Worm (Caenorhabditis elegans) whole organism, early embryonic: ENCODE results near the gene bath-42.

ENCODE experiments used
- B0310.2 ChIP-seq: sonication (generic microtip); optimal IDR thresholded peaks from 2 replicates; lab custom pipeline; 2016; ENCODE audit warnings: mild to moderate bottlenecking, missing genetic modification characterization, missing compliant biosample characterization
- F13C5.2 ChIP-seq: sonication (generic microtip); optimal IDR thresholded peaks from 2 replicates; lab custom pipeline; 2017; ENCODE audit warnings: mild to moderate bottlenecking, missing genetic modification characterization, inconsistent platforms, missing compliant biosample characterization
- aly-1 ChIP-seq: sonication (generic microtip); optimal IDR thresholded peaks from 2 replicates; lab custom pipeline; 2016; ENCODE audit warnings: missing genetic modification characterization, missing compliant biosample characterization
- ama-1 ChIP-seq: fragments of 150-350 bp; optimal IDR thresholded peaks from 2 replicates; lab custom pipeline; 2014
- ceh-13 ChIP-seq: fragments of 200-800 bp; sonication (Bioruptor generic); optimal IDR thresholded peaks from 2 replicates; lab custom pipeline; 2018; ENCODE audit warnings: mild to moderate bottlenecking, missing genetic modification characterization, missing compliant biosample characterization
- ceh-36 ChIP-seq: sonication (generic microtip); optimal IDR thresholded peaks from 2 replicates; lab custom pipeline; 2016; ENCODE audit warnings: missing genetic modification characterization, inconsistent platforms, missing compliant biosample characterization
- ets-7 ChIP-seq: sonication (generic microtip); optimal IDR thresholded peaks from 2 replicates; lab custom pipeline; 2016; ENCODE audit warnings: missing genotype, missing genetic modification characterization, missing compliant biosample characterization
- flt-1 ChIP-seq: fragments of 200-800 bp; sonication (Bioruptor generic); IDR thresholded peaks from 2 replicates; pipeline ENCODE4 v1.3.6; 2022; ENCODE audit warnings: missing genetic modification characterization, missing compliant biosample characterization
- hmbx-1 ChIP-seq: sonication (generic microtip); optimal IDR thresholded peaks from 2 replicates; lab custom pipeline; 2016; ENCODE audit warnings: mild to moderate bottlenecking, missing genetic modification characterization, missing compliant biosample characterization
- hmg-4 ChIP-seq: fragments of 200-800 bp; sonication (Bioruptor generic); optimal IDR thresholded peaks from 2 replicates; lab custom pipeline; 2018; ENCODE audit warnings: mild to moderate bottlenecking, missing genetic modification characterization, missing compliant biosample characterization
- hnd-1 ChIP-seq: sonication (generic microtip); optimal IDR thresholded peaks from 2 replicates; lab custom pipeline; 2016; ENCODE audit warnings: missing genetic modification characterization, missing compliant biosample characterization
- pes-1 ChIP-seq: fragments of 200-800 bp; sonication (Bioruptor generic); IDR thresholded peaks from 2 replicates; pipeline ENCODE4 v1.3.6; 2022; ENCODE audit warnings: missing genetic modification reagents, missing genetic modification characterization, missing compliant biosample characterization
- scrt-1 ChIP-seq: fragments of 200-800 bp; sonication (Bioruptor generic); IDR thresholded peaks from 2 replicates; pipeline ENCODE4 v1.3.6; 2022; ENCODE audit warnings: missing genetic modification characterization, missing compliant biosample characterization
- sea-1 ChIP-seq: fragments of 200-800 bp; sonication (Bioruptor generic); conservative IDR thresholded peaks from 2 replicates; pipeline ENCODE4 v1.3.6; 2022; ENCODE audit warnings: missing genetic modification characterization, missing compliant biosample characterization
- tbx-11 ChIP-seq: fragments of 200-800 bp; sonication (Bioruptor generic); IDR thresholded peaks from 2 replicates; pipeline ENCODE4 v1.3.6; 2022; ENCODE audit warnings: missing genetic modification characterization, missing compliant biosample characterization
- tbx-37 ChIP-seq: fragments of 200-800 bp; sonication (Bioruptor generic); conservative IDR thresholded peaks from 2 replicates; pipeline ENCODE4 v1.3.6; 2022; ENCODE audit warnings: missing genetic modification reagents, missing genetic modification characterization, missing compliant biosample characterization
- tra-4 ChIP-seq: sonication (generic microtip); optimal IDR thresholded peaks from 2 replicates; lab custom pipeline; 2017; ENCODE audit warnings: missing genetic modification characterization, missing compliant biosample characterization

bath-42 gene

DNA sequence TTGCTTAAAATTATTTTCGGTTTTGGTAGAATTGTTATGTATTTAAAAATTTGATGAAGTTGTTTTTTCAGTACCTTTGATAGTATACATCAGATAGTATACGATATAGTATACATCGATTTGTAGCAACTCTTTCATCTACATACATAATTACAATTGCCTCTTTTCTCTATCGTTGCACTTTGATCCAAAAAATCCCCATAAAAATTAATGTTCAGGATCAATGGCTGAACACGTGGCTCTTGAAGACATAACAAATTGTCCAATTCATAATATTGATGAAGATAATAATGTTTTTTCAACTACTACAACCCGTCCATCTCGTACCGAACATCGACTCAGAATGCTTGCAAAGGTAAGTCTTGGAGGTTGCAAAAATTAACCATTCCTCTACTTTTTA is 14.4 kb downstream of the bath-42 start, which contains the start of gene D2007.2:
Gene D2007.2 (plus strand): TSS at position 213 of the 400 bp plus-strand sequence.
- TF ChIP-seq hnd-1 = no peak
- TF ChIP-seq tbx-11 = no peak
- no peak for TF ChIP-seq ceh-36 (tag; lab: Kevin White, UChicago)
- no peak for TF ChIP-seq ama-1 (lab: Kevin White, UChicago)
- no peak for TF ChIP-seq hmg-4 (GFP tag; lab: Kevin White, UChicago)
- TF ChIP-seq tra-4 (tag; lab: Kevin White, UChicago) = no peak
- TF ChIP-seq B0310.2 = no peak
- TF ChIP-seq ceh-13 = no peak
- no peak for TF ChIP-seq scrt-1 (GFP tag; lab: Robert Waterston, UW)
- TF ChIP-seq ets-7 = no peak
- TF ChIP-seq sea-1 (GFP tag; lab: Robert Waterston, UW) = no peak
- TF ChIP-seq F13C5.2 (tag; lab: Kevin White, UChicago) = no peak
- TF ChIP-seq aly-1 = no peak
- TF ChIP-seq flt-1 (GFP tag; lab: Robert Waterston, UW) = no peak
- no peak for TF ChIP-seq hmbx-1 (tag; lab: Kevin White, UChicago)

DNA sequence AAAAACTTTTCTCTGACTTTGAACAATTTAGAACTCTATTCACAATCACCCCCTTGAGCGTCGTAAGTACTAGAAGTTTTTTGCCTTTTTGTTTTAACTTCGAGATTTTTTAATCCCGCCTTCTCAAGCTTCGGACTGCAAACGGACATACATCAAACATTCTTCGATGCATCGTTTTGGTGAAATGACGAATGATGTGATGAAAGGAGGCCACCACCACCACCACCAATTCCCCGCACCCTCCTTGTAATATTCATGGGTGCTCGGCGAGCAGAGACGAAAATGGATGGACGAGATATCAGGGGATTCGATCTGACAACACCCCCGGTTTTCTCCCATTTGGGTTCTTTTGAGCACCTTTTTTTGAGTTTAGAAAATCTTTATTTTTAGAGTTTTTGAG is 17.2 kb downstream of the bath-42 start:
- no peak for TF ChIP-seq B0310.2
- no peak for TF ChIP-seq flt-1 (GFP tag; lab: Robert Waterston, UW)
- TF ChIP-seq hnd-1 = no peak
- no peak for TF ChIP-seq tbx-11
- TF ChIP-seq ceh-36 (tag; lab: Kevin White, UChicago) = no peak
- no peak for TF ChIP-seq scrt-1 (GFP tag; lab: Robert Waterston, UW)
- no peak for TF ChIP-seq ama-1 (lab: Kevin White, UChicago)
- TF ChIP-seq F13C5.2 (tag; lab: Kevin White, UChicago) = no peak
- no peak for TF ChIP-seq tra-4 (tag; lab: Kevin White, UChicago)
- TF ChIP-seq aly-1 = no peak
- no peak for TF ChIP-seq ets-7
- no peak for TF ChIP-seq pes-1 (GFP tag; lab: Robert Waterston, UW)
- TF ChIP-seq hmbx-1 (tag; lab: Kevin White, UChicago) = no peak
- no peak for TF ChIP-seq tbx-37
- TF ChIP-seq sea-1 (GFP tag; lab: Robert Waterston, UW) = no peak
- TF ChIP-seq hmg-4 (GFP tag; lab: Kevin White, UChicago) = no peak
- TF ChIP-seq ceh-13 = no peak

DNA sequence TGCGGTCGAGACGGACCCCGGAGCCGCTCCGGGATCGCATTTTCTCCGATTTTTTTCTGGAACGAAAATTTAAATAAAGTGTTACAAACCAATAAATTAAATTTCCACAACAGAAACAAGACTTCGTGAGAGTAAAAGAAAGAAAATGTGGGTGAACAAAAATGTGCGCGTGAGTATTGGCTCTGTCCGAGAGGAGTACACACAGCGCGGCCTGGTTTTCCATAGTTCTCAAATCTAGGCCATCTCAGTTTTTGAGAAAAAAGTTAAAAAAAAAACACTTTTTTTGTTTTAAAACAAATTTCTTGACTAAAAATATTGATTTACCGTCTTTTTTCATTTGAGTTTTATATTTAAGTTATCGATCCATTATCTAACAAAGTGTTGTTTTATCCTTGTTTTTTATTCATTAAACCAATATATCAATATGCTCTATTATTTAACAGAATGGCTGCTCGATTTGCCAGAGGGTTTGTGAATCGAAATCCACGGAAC is 18.6 kb downstream of the bath-42 start, which contains the start of the genes C14B9.8 and mrpl-18:
Gene C14B9.8 (minus strand): TSS at position 56 of the 492 bp plus-strand sequence.
Gene mrpl-18 (plus strand): TSS at position 442 of the 492 bp plus-strand sequence.
- TF ChIP-seq sea-1 (GFP tag; lab: Robert Waterston, UW) = no peak
- TF ChIP-seq ets-7 = peak; percentile 38
- TF ChIP-seq tbx-37 = peak; percentile 74
- no peak; the same call in 1 of the 2 replicates for TF ChIP-seq flt-1 (GFP tag; lab: Robert Waterston, UW)
- TF ChIP-seq tra-4 (tag; lab: Kevin White, UChicago) = no peak

DNA sequence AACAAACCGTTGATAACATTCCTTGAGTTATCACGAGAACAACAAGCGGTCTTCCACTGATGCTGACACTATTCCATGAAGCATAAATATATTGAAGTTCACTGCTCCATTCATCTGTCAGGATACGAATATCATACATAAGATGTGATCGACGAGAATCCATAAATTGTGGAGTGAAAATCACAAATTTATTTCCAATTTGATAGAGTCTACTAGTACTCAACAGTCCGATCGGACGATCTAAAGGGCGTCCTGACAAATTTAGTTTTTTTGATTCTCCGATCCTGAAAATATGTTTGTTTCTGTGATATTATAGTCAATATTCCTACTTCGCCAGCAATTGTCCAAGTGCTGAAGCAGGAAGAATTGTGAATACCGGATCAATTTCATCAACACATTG is 21.0 kb downstream of the bath-42 start:
- TF ChIP-seq ceh-36 (tag; lab: Kevin White, UChicago) = no peak
- TF ChIP-seq F13C5.2 (tag; lab: Kevin White, UChicago) = no peak
- TF ChIP-seq ets-7 = no peak
- no peak for TF ChIP-seq tra-4 (tag; lab: Kevin White, UChicago)
- TF ChIP-seq tbx-11 = no peak
- no peak for TF ChIP-seq ama-1 (lab: Kevin White, UChicago)
- TF ChIP-seq hmg-4 (GFP tag; lab: Kevin White, UChicago) = no peak
- TF ChIP-seq hmbx-1 (tag; lab: Kevin White, UChicago) = no peak
- no peak for TF ChIP-seq tbx-37

DNA sequence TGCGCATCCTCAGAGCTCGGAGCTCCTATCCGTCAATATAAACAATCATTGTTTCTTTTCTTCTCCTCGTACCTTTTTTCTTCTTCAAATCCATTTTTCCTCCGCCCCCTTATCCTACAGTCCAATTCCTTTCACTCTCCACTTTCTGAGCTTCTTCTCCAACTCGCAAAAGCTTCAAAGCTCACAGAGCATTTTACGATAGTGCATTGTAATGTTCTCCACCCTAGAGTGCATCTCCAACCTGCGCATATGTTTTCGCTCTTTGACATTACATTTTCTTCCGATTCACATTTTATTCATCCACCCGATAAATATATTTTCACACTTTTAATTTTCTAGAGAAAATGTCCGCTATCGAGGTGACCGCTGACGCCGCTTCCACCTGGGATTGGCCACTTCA is 25.4 kb downstream of the bath-42 start, which contains the start of gene hsp-12.2:
Gene hsp-12.2 (plus strand): TSS at position 301 of the 400 bp plus-strand sequence.
- TF ChIP-seq pes-1 (GFP tag; lab: Robert Waterston, UW) (no peak), tra-4 (tag; lab: Kevin White, UChicago) (no peak), hnd-1 (no peak), hmg-4 (GFP tag; lab: Kevin White, UChicago) (no peak), aly-1 (no peak), flt-1 (GFP tag; lab: Robert Waterston, UW) (no peak), ceh-36 (tag; lab: Kevin White, UChicago) (no peak), tbx-11 (no peak), sea-1 (GFP tag; lab: Robert Waterston, UW) (no peak), hmbx-1 (tag; lab: Kevin White, UChicago) (no peak), ama-1 (lab: Kevin White, UChicago) (no peak), scrt-1 (GFP tag; lab: Robert Waterston, UW) (no peak), tbx-37 (no peak), ets-7 (no peak), ceh-13 (no peak), F13C5.2 (tag; lab: Kevin White, UChicago) (no peak), B0310.2 (no peak)

DNA sequence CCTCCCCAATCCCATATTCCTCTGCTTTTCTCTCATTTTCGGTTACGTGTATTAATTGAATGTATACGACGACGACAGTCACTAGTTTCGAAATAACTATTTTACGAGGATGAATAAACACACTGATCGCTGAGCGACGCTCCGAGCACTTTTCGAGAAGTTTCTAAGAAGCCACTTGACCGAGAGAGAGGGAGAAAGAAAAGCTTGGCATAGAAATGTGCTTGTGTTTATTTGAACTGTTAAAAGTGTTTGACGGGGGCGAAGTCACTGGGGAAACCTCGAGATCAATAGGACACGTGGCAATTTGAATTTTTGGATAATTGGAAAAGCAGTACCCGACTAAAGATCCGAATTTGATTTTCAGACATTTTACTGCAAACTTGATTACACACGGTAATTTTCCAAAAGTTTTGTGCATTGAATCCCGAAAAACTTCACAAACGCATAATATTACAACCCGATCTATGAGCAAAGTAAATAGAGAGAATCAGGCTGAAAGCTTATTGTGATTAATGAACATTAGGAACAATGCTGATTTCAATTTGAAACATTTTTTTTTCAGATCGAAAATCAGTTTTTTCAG is 26.6 kb downstream of the bath-42 start:
- TF ChIP-seq ama-1 (lab: Kevin White, UChicago) = peak; percentile 46
- no peak for TF ChIP-seq tbx-11
- no peak for TF ChIP-seq hmg-4 (GFP tag; lab: Kevin White, UChicago)

DNA sequence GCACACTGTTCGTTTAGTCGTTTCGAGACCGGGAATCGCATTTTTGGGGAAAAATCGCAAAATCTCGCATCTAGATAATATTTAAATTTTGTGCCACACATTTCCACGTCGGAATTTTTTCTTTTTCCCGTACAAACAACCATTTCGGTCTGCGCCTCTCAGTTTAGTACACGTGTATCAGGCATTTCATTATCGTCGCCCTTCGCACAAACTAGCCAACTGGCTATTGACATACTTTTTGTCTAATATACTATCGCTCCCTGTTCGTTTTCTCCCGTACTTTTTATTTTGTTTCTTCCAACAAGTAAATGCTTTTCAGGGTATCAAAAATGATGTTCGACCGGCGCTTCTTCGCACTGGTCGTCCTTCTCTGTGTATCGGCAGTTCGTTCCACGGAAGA is 29.8 kb downstream of the bath-42 start, which contains the start of gene C14B9.2:
Gene C14B9.2 (plus strand): TSS at position 320 of the 400 bp plus-strand sequence.
- TF ChIP-seq sea-1 (GFP tag; lab: Robert Waterston, UW) (no peak), scrt-1 (GFP tag; lab: Robert Waterston, UW) (no peak), aly-1 (no peak), flt-1 (GFP tag; lab: Robert Waterston, UW) (no peak), tbx-11 (no peak), hmg-4 (GFP tag; lab: Kevin White, UChicago) (no peak), ceh-36 (tag; lab: Kevin White, UChicago) (no peak), B0310.2 (no peak), hmbx-1 (tag; lab: Kevin White, UChicago) (no peak), F13C5.2 (tag; lab: Kevin White, UChicago) (no peak), ama-1 (lab: Kevin White, UChicago) (no peak), ets-7 (no peak), tra-4 (tag; lab: Kevin White, UChicago) (no peak), hnd-1 (no peak), pes-1 (GFP tag; lab: Robert Waterston, UW) (no peak), ceh-13 (no peak), tbx-37 (no peak)
